Fruit fly (Drosophila melanogaster) whole organism, embryonic: ENCODE results near the gene RpS29.

ENCODE experiments used
- Adf1 ChIP-seq: fragments of 200-800 bp; sonication (Bioruptor generic); IDR thresholded peaks from 2 replicates; pipeline ENCODE4 v1.3.6; 2022; ENCODE audit warnings: missing biosample characterization, missing genetic modification characterization
- Atf3 ChIP-seq: fragments of 200-800 bp; sonication (Bioruptor generic); optimal IDR thresholded peaks from 3 replicates; lab custom pipeline; 2016; ENCODE audit warnings: missing biosample characterization, missing genetic modification characterization
- C15 ChIP-seq: fragments of 200-800 bp; sonication (Bioruptor generic); IDR thresholded peaks from 3 replicates; pipeline ENCODE4 v1.3.6; 2022; ENCODE audit warnings: missing biosample characterization, missing genetic modification characterization
- CG10147 ChIP-seq: fragments of 200-800 bp; sonication (Bioruptor generic); optimal IDR thresholded peaks from 2 replicates; lab custom pipeline; 2019; ENCODE audit warnings: missing biosample characterization, mild to moderate bottlenecking, missing genetic modification characterization, moderate library complexity
- CG10267 ChIP-seq: fragments of 200-800 bp; sonication (Bioruptor generic); optimal IDR thresholded peaks from 2 replicates; lab custom pipeline; 2018; ENCODE audit warnings: missing biosample characterization, mild to moderate bottlenecking, missing genetic modification characterization, moderate library complexity
- CG10462 ChIP-seq: fragments of 200-800 bp; sonication (Bioruptor generic); optimal IDR thresholded peaks from 2 replicates; lab custom pipeline; 2016; ENCODE audit warnings: missing biosample characterization, missing genetic modification characterization
- CG12236 ChIP-seq: fragments of 200-800 bp; sonication (Bioruptor generic); optimal IDR thresholded peaks from 2 replicates; lab custom pipeline; 2016; ENCODE audit warnings: missing biosample characterization, missing genetic modification characterization
- CG12391 ChIP-seq: fragments of 200-800 bp; sonication (Bioruptor generic); optimal IDR thresholded peaks from 3 replicates; lab custom pipeline; 2018; ENCODE audit warnings: missing biosample characterization, mild to moderate bottlenecking, missing genetic modification characterization, moderate library complexity
- CG15514 ChIP-seq: fragments of 200-800 bp; sonication (Bioruptor generic); optimal IDR thresholded peaks from 3 replicates; lab custom pipeline; 2017; ENCODE audit warnings: missing biosample characterization, missing genetic modification characterization, mild to moderate bottlenecking, moderate library complexity, missing genetic modification reagents
- CG17361 ChIP-seq: fragments of 200-800 bp; sonication (Bioruptor generic); IDR thresholded peaks from 3 replicates; pipeline ENCODE4 v1.3.6; 2022; ENCODE audit warnings: missing biosample characterization, missing genetic modification characterization
- CG18262 ChIP-seq: fragments of 200-800 bp; optimal IDR thresholded peaks from 3 replicates; lab custom pipeline; 2019; ENCODE audit warnings: missing biosample characterization, mild to moderate bottlenecking, missing genetic modification characterization, moderate library complexity
- CG2120 ChIP-seq: fragments of 200-800 bp; sonication (Bioruptor generic); optimal IDR thresholded peaks from 3 replicates; lab custom pipeline; 2016; ENCODE audit warnings: missing biosample characterization, missing genetic modification characterization
- CG30403 ChIP-seq: fragments of 200-800 bp; sonication (Bioruptor generic); optimal IDR thresholded peaks from 3 replicates; lab custom pipeline; 2016; ENCODE audit warnings: missing biosample characterization, missing genetic modification characterization
- CG31388 ChIP-seq: fragments of 200-800 bp; sonication (Bioruptor generic); optimal IDR thresholded peaks from 2 replicates; lab custom pipeline; 2016; ENCODE audit warnings: missing biosample characterization, missing genetic modification characterization
- CG32772 ChIP-seq: fragments of 200-800 bp; sonication (Bioruptor generic); IDR thresholded peaks from 2 replicates; pipeline ENCODE4 v1.3.6; 2022; ENCODE audit warnings: missing biosample characterization, missing genetic modification characterization
- CG34376 ChIP-seq: fragments of 200-800 bp; sonication (Bioruptor generic); optimal IDR thresholded peaks from 2 replicates; lab custom pipeline; 2018; ENCODE audit warnings: missing biosample characterization, mild to moderate bottlenecking, missing genetic modification characterization
- CG3847 ChIP-seq: fragments of 200-800 bp; sonication (Bioruptor generic); IDR thresholded peaks from 2 replicates; pipeline ENCODE4 v1.3.6; 2022; ENCODE audit warnings: missing biosample characterization, missing genetic modification characterization
- CG3995 ChIP-seq: fragments of 200-800 bp; sonication (Bioruptor generic); optimal IDR thresholded peaks from 3 replicates; lab custom pipeline; 2016; ENCODE audit warnings: missing biosample characterization, missing genetic modification characterization
- CG4617 ChIP-seq: fragments of 200-800 bp; sonication (Bioruptor generic); optimal IDR thresholded peaks from 3 replicates; lab custom pipeline; 2016; ENCODE audit warnings: missing biosample characterization, missing genetic modification characterization, borderline replicate concordance
- CG8924 ChIP-seq: fragments of 200-800 bp; optimal IDR thresholded peaks from 3 replicates; lab custom pipeline; 2019; ENCODE audit warnings: missing biosample characterization, mild to moderate bottlenecking, missing genetic modification characterization, moderate library complexity
- CG9932 ChIP-seq: fragments of 200-800 bp; sonication (Bioruptor generic); IDR thresholded peaks from 2 replicates; pipeline ENCODE4 v1.3.6; 2022; ENCODE audit warnings: missing biosample characterization, missing genetic modification characterization
- CoRest ChIP-seq: fragments of 200-800 bp; sonication (Bioruptor generic); optimal IDR thresholded peaks from 3 replicates; lab custom pipeline; 2018; ENCODE audit warnings: missing biosample characterization, mild to moderate bottlenecking, missing genetic modification characterization, moderate library complexity
- Dek ChIP-seq: fragments of 200-800 bp; sonication (Bioruptor generic); optimal IDR thresholded peaks from 3 replicates; lab custom pipeline; 2019; ENCODE audit warnings: missing biosample characterization, mild to moderate bottlenecking, missing genetic modification characterization, moderate library complexity
- Drgx ChIP-seq: fragments of 200-800 bp; sonication (Bioruptor generic); IDR thresholded peaks from 2 replicates; pipeline ENCODE4 v1.3.6; 2022; ENCODE audit warnings: missing biosample characterization, missing genetic modification characterization
- E2f2 ChIP-seq: fragments of 200-800 bp; sonication (Bioruptor generic); IDR thresholded peaks from 2 replicates; pipeline ENCODE4 v1.3.6; 2022; ENCODE audit warnings: missing biosample characterization, missing genetic modification characterization
- Ets97D ChIP-seq: fragments of 200-800 bp; sonication (Bioruptor generic); optimal IDR thresholded peaks from 3 replicates; lab custom pipeline; 2016; ENCODE audit warnings: missing biosample characterization, missing genetic modification characterization
- HmgZ ChIP-seq: fragments of 200-800 bp; sonication (Bioruptor generic); optimal IDR thresholded peaks from 2 replicates; lab custom pipeline; 2018; ENCODE audit warnings: missing biosample characterization, mild to moderate bottlenecking, missing genetic modification characterization
- Lhr ChIP-seq: fragments of 200-800 bp; sonication (Bioruptor generic); optimal IDR thresholded peaks from 3 replicates; lab custom pipeline; 2017; ENCODE audit warnings: mild to moderate bottlenecking, missing biosample characterization, missing genetic modification reagents, missing genetic modification characterization
- Lim3 ChIP-seq: fragments of 200-800 bp; sonication (Bioruptor generic); IDR thresholded peaks from 2 replicates; pipeline ENCODE4 v1.3.6; 2022; ENCODE audit warnings: missing biosample characterization, missing genetic modification characterization
- Meics ChIP-seq: fragments of 200-800 bp; sonication (Bioruptor generic); optimal IDR thresholded peaks from 2 replicates; lab custom pipeline; 2017; ENCODE audit warnings: missing biosample characterization, mild to moderate bottlenecking, missing genetic modification characterization
- PHDP ChIP-seq: fragments of 200-800 bp; sonication (Bioruptor generic); optimal IDR thresholded peaks from 3 replicates; lab custom pipeline; 2018; ENCODE audit warnings: missing biosample characterization, mild to moderate bottlenecking, missing genetic modification characterization, moderate library complexity
- Pdp1 ChIP-seq, 2 experiments: fragments of 200-800 bp; sonication (Bioruptor generic); optimal IDR thresholded peaks; 3 replicates each; lab custom pipeline; 2016; ENCODE audit warnings: missing biosample characterization in 2 of 2, missing genetic modification characterization in 2 of 2, mild to moderate bottlenecking in 1 of 2, moderate library complexity in 1 of 2
- Sox100B ChIP-seq: fragments of 200-800 bp; sonication (Bioruptor generic); optimal IDR thresholded peaks from 3 replicates; lab custom pipeline; 2018; ENCODE audit warnings: missing biosample characterization, mild to moderate bottlenecking, missing genetic modification characterization
- Sry-β ChIP-seq: fragments of 200-800 bp; sonication (Bioruptor generic); optimal IDR thresholded peaks from 2 replicates; lab custom pipeline; 2018; ENCODE audit warnings: missing biosample characterization, mild to moderate bottlenecking, missing genetic modification characterization, moderate library complexity
- YL-1 ChIP-seq: fragments of 200-800 bp; sonication (Bioruptor generic); optimal IDR thresholded peaks from 3 replicates; lab custom pipeline; 2017; ENCODE audit warnings: missing biosample characterization, mild to moderate bottlenecking, missing genetic modification characterization
- bigmax ChIP-seq: fragments of 200-800 bp; sonication (Bioruptor generic); optimal IDR thresholded peaks from 2 replicates; lab custom pipeline; 2018; ENCODE audit warnings: missing biosample characterization, mild to moderate bottlenecking, missing genetic modification characterization
- bowl ChIP-seq: fragments of 200-800 bp; sonication (Bioruptor generic); IDR thresholded peaks from 2 replicates; pipeline ENCODE4 v1.3.6; 2022; ENCODE audit warnings: missing biosample characterization, missing genetic modification characterization
- corto ChIP-seq: fragments of 200-800 bp; sonication (Bioruptor generic); optimal IDR thresholded peaks from 2 replicates; lab custom pipeline; 2016; ENCODE audit warnings: missing biosample characterization, mild to moderate bottlenecking, missing genetic modification characterization, moderate library complexity
- crol ChIP-seq: fragments of 200-800 bp; sonication (Bioruptor generic); IDR thresholded peaks from 2 replicates; pipeline ENCODE4 v1.3.6; 2022; ENCODE audit warnings: missing biosample characterization, missing genetic modification characterization
- ems ChIP-seq: fragments of 200-800 bp; sonication (Bioruptor generic); optimal IDR thresholded peaks from 3 replicates; lab custom pipeline; 2016; ENCODE audit warnings: missing biosample characterization, missing genetic modification characterization
- gfzf ChIP-seq: fragments of 200-800 bp; sonication (Bioruptor generic); optimal IDR thresholded peaks from 2 replicates; lab custom pipeline; 2016; ENCODE audit warnings: missing biosample characterization, mild to moderate bottlenecking, missing genetic modification characterization, moderate library complexity
- lilli ChIP-seq: fragments of 200-800 bp; sonication (Bioruptor generic); optimal IDR thresholded peaks from 3 replicates; lab custom pipeline; 2016; ENCODE audit warnings: missing biosample characterization, missing genetic modification characterization
- phol ChIP-seq: fragments of 200-800 bp; sonication (Bioruptor generic); optimal IDR thresholded peaks from 3 replicates; lab custom pipeline; 2018; ENCODE audit warnings: missing biosample characterization, mild to moderate bottlenecking, missing genetic modification characterization, moderate library complexity
- pzg ChIP-seq: fragments of 200-800 bp; sonication (Bioruptor generic); optimal IDR thresholded peaks from 3 replicates; lab custom pipeline; 2018; ENCODE audit warnings: missing biosample characterization, mild to moderate bottlenecking, missing genetic modification characterization, moderate library complexity
- sens ChIP-seq: fragments of 200-800 bp; sonication (Bioruptor generic); peaks from one replicate; lab custom pipeline; 2016; ENCODE audit warnings: missing biosample characterization, missing genetic modification characterization
- sqz ChIP-seq: fragments of 200-800 bp; sonication (Bioruptor generic); optimal IDR thresholded peaks from 3 replicates; lab custom pipeline; 2018; ENCODE audit warnings: missing biosample characterization, mild to moderate bottlenecking, missing genetic modification characterization
- ssp ChIP-seq: fragments of 200-800 bp; sonication (Bioruptor generic); IDR thresholded peaks from 2 replicates; pipeline ENCODE4 v1.3.6; 2022; ENCODE audit warnings: missing biosample characterization, missing genetic modification characterization
- tgo ChIP-seq: fragments of 200-800 bp; sonication (Bioruptor generic); IDR thresholded peaks from 3 replicates; pipeline ENCODE4 v1.3.6; 2022; ENCODE audit warnings: missing biosample characterization, missing genetic modification characterization
- trem ChIP-seq: fragments of 200-800 bp; optimal IDR thresholded peaks from 3 replicates; lab custom pipeline; 2019; ENCODE audit warnings: missing biosample characterization, mild to moderate bottlenecking, missing genetic modification characterization, moderate library complexity
- vvl ChIP-seq: fragments of 200-800 bp; sonication (Bioruptor generic); IDR thresholded peaks from 2 replicates; pipeline ENCODE4 v1.3.6; 2022; ENCODE audit warnings: missing biosample characterization, missing genetic modification characterization

Gene RpS29

dm6 chr3R:9793018-9793417 lies 15.2 kb downstream of the RpS29 start, which contains the start of gene CG8516 (continued):
- TF ChIP-seq CG10267 (tag; lab: Kevin White, UChicago) (peak; percentile 51), gfzf (GFP tag; lab: Kevin White, UChicago) (peak; percentile 93), YL-1 (GFP tag; lab: Kevin White, UChicago) (peak; percentile 77), Lhr (peak; percentile 33), Drgx (0 out of 2 replicates have a peak, but pooled peaks have one; percentile 11), corto (GFP tag; lab: Kevin White, UChicago) (no peak), HmgZ (tag; lab: Kevin White, UChicago) (peak; percentile 67), CG32772 (GFP tag; lab: Robert Waterston, UW) (0 out of 2 replicates have a peak, but pooled peaks have one; percentile 24), sqz (no peak), sens (peak; percentile 68), C15 (GFP tag; lab: Robert Waterston, UW) (no peak), Dek (tag; lab: Kevin White, UChicago) (peak; percentile 30), crol (GFP tag; lab: Robert Waterston, UW) (no peak), Atf3 (GFP tag; lab: Kevin White, UChicago) (peak; percentile 13), ssp (GFP tag; lab: Robert Waterston, UW) (no peak), CG18262 (tag; lab: Kevin White, UChicago) (peak; percentile 5), ems (no peak), CG34376 (GFP tag; lab: Kevin White, UChicago) (peak; percentile 12), Ets97D (GFP tag; lab: Kevin White, UChicago) (peak; percentile 43), CG30403 (GFP tag; lab: Kevin White, UChicago) (peak; percentile 13), tgo (GFP tag; lab: Robert Waterston, UW) (no peak), vvl (peak; percentile 32; the same call in 1 of the 2 replicates), bowl (GFP tag; lab: Robert Waterston, UW) (0 out of 2 replicates have a peak, but pooled peaks have one; percentile 39), CG12236 (GFP tag; lab: Kevin White, UChicago) (no peak), Lim3 (GFP tag; lab: Robert Waterston, UW) (no peak), CG10147 (GFP tag; lab: Kevin White, UChicago) (peak; percentile 20), bigmax (GFP tag; lab: Kevin White, UChicago) (peak; percentile 38), Meics (GFP tag; lab: Kevin White, UChicago) (peak; percentile 0), CG3995 (GFP tag; lab: Kevin White, UChicago) (peak; percentile 68), CG4617 (peak; percentile 91), CG12391 (tag; lab: Kevin White, UChicago) (peak; percentile 33), CG3847 (GFP tag; lab: Robert Waterston, UW) (peak; percentile 37; the same call in 1 of the 2 replicates), CG31388 (GFP tag; lab: Kevin White, UChicago) (no peak), CG9932 (GFP tag; lab: Robert Waterston, UW) (peak; percentile 37; the same call in 1 of the 2 replicates), phol (tag; lab: Kevin White, UChicago) (peak; percentile 42), CG8924 (tag; lab: Kevin White, UChicago) (peak; percentile 23), CG15514 (GFP tag; lab: Kevin White, UChicago) (peak; percentile 44), CG2120 (GFP tag; lab: Kevin White, UChicago) (peak; percentile 41), E2f2 (GFP tag; lab: Robert Waterston, UW) (peak; percentile 49), Pdp1 (GFP tag; optimal IDR thresholded peaks at IDR 0.05; lab: Kevin White, UChicago) (peak in 1 of 2 experiments; percentile 53), trem (tag; lab: Kevin White, UChicago) (peak; percentile 60), PHDP (tag; lab: Kevin White, UChicago) (peak; percentile 6), pzg (GFP tag; lab: Kevin White, UChicago) (peak; percentile 83), CG17361 (GFP tag; lab: Robert Waterston, UW) (0 out of 3 replicates have a peak, but pooled peaks have one; percentile 15), CoRest (tag; lab: Kevin White, UChicago) (peak; percentile 53), Adf1 (0 out of 2 replicates have a peak, but pooled peaks have one; percentile 10), Sry-β (GFP tag; lab: Kevin White, UChicago) (peak; percentile 80), lilli (GFP tag; lab: Kevin White, UChicago) (peak; percentile 19), Sox100B (no peak), CG10462 (GFP tag; lab: Kevin White, UChicago) (peak; percentile 17)
